Fruit fly (Drosophila melanogaster) whole organism, embryonic: Measurements from ENCODE around the gene Mad.

ENCODE experiments used
- Adf1 ChIP-seq: fragments of 200-800 bp; sonication (Bioruptor generic); IDR thresholded peaks from 2 replicates; pipeline ENCODE4 v1.3.6; 2022; ENCODE audit warnings: missing biosample characterization, missing genetic modification characterization
- Awh ChIP-seq: fragments of 200-800 bp; sonication (Bioruptor generic); IDR thresholded peaks from 2 replicates; pipeline ENCODE4, ENCODE4 v1.3.6; 2022; ENCODE audit warnings: missing biosample characterization, missing genetic modification characterization
- Bgb ChIP-seq: fragments of 200-800 bp; sonication (Bioruptor generic); IDR thresholded peaks from 2 replicates; pipeline ENCODE4 v1.3.6; 2022; ENCODE audit warnings: missing biosample characterization, missing genetic modification characterization; ENCODE audit not compliant: partially characterized antibody
- CG10462 ChIP-seq: fragments of 200-800 bp; sonication (Bioruptor generic); optimal IDR thresholded peaks from 2 replicates; lab custom pipeline; 2016; ENCODE audit warnings: missing biosample characterization, missing genetic modification characterization
- CG10654 ChIP-seq: fragments of 200-800 bp; sonication (Bioruptor generic); optimal IDR thresholded peaks from 2 replicates; lab custom pipeline; 2016; ENCODE audit warnings: missing biosample characterization, missing genetic modification characterization
- CG11456 ChIP-seq: fragments of 200-800 bp; sonication (Bioruptor generic); IDR thresholded peaks from 3 replicates; pipeline ENCODE4 v1.3.6; 2022; ENCODE audit warnings: missing biosample characterization, missing genetic modification characterization
- CG11695 ChIP-seq: fragments of 200-800 bp; sonication (Bioruptor generic); IDR thresholded peaks from 3 replicates; pipeline ENCODE4 v1.3.6; 2022; ENCODE audit warnings: missing biosample characterization, missing genetic modification characterization
- CG12391 ChIP-seq: fragments of 200-800 bp; sonication (Bioruptor generic); optimal IDR thresholded peaks from 3 replicates; lab custom pipeline; 2018; ENCODE audit warnings: missing biosample characterization, mild to moderate bottlenecking, missing genetic modification characterization, moderate library complexity
- CG13624 ChIP-seq: fragments of 200-800 bp; sonication (Bioruptor generic); optimal IDR thresholded peaks from 2 replicates; lab custom pipeline; 2016; ENCODE audit warnings: missing biosample characterization, missing genetic modification characterization
- CG14667 ChIP-seq: fragments of 200-800 bp; sonication (Bioruptor generic); IDR thresholded peaks from 2 replicates; pipeline ENCODE4 v1.3.6; 2022; ENCODE audit warnings: missing biosample characterization, missing genetic modification characterization
- CG17328 ChIP-seq: fragments of 200-800 bp; sonication (Bioruptor generic); IDR thresholded peaks from 2 replicates; pipeline ENCODE4 v1.3.6; 2022; ENCODE audit warnings: missing biosample characterization, missing genetic modification characterization
- CG18619 ChIP-seq: fragments of 200-800 bp; sonication (Bioruptor generic); optimal IDR thresholded peaks from 3 replicates; lab custom pipeline; 2017; ENCODE audit warnings: missing biosample characterization, mild to moderate bottlenecking, missing genetic modification characterization
- CG33557 ChIP-seq: fragments of 200-800 bp; sonication (Bioruptor generic); optimal IDR thresholded peaks from 2 replicates; lab custom pipeline; 2019; ENCODE audit warnings: missing biosample characterization, mild to moderate bottlenecking, missing genetic modification characterization, moderate library complexity
- CG42726 ChIP-seq: fragments of 200-800 bp; sonication (Bioruptor generic); IDR thresholded peaks from 2 replicates; pipeline ENCODE4 v1.3.6; 2022; ENCODE audit warnings: missing biosample characterization, missing genetic modification characterization; ENCODE audit not compliant: partially characterized antibody
- CG6654 ChIP-seq: fragments of 200-800 bp; sonication (Bioruptor generic); optimal IDR thresholded peaks from 2 replicates; lab custom pipeline; 2017; ENCODE audit warnings: missing biosample characterization, mild to moderate bottlenecking, missing genetic modification characterization
- CG6813 ChIP-seq: fragments of 200-800 bp; sonication (Bioruptor generic); optimal IDR thresholded peaks from 2 replicates; lab custom pipeline; 2017; ENCODE audit warnings: missing biosample characterization, missing genetic modification characterization, mild to moderate bottlenecking, moderate library complexity, missing genetic modification reagents
- CG9727 ChIP-seq: fragments of 200-800 bp; sonication (Bioruptor generic); optimal IDR thresholded peaks from 3 replicates; lab custom pipeline; 2017; ENCODE audit warnings: missing biosample characterization, mild to moderate bottlenecking, missing genetic modification characterization
- Deaf1 ChIP-seq: fragments of 200-800 bp; optimal IDR thresholded peaks from 3 replicates; lab custom pipeline; 2019; ENCODE audit warnings: missing biosample characterization, mild to moderate bottlenecking, missing genetic modification characterization, moderate library complexity
- Dref ChIP-seq: fragments of 200-800 bp; sonication (Bioruptor generic); IDR thresholded peaks from 2 replicates; pipeline ENCODE4 v1.3.6; 2022; ENCODE audit warnings: missing biosample characterization, missing genetic modification characterization
- HLHmδ ChIP-seq: fragments of 200-800 bp; sonication (Bioruptor generic); optimal IDR thresholded peaks from 2 replicates; lab custom pipeline; 2018; ENCODE audit warnings: missing biosample characterization, mild to moderate bottlenecking, missing genetic modification characterization, moderate library complexity
- Med ChIP-seq: fragments of 200-800 bp; sonication (Bioruptor generic); peaks from one replicate; lab custom pipeline; 2016; ENCODE audit warnings: missing biosample characterization, missing genetic modification characterization, mild to moderate bottlenecking, inconsistent platforms, moderate library complexity
- Nf-YA ChIP-seq: fragments of 200-800 bp; sonication (Bioruptor generic); IDR thresholded peaks from 2 replicates; pipeline ENCODE4 v1.3.6; 2022; ENCODE audit warnings: missing biosample characterization, missing genetic modification characterization
- Spps ChIP-seq: fragments of 200-800 bp; sonication (Bioruptor generic); optimal IDR thresholded peaks from 2 replicates; lab custom pipeline; 2018; ENCODE audit warnings: missing biosample characterization, mild to moderate bottlenecking, missing genetic modification characterization
- caup ChIP-seq: fragments of 200-800 bp; sonication (Bioruptor generic); optimal IDR thresholded peaks from 3 replicates; lab custom pipeline; 2017; ENCODE audit warnings: missing biosample characterization, mild to moderate bottlenecking, missing genetic modification characterization, moderate library complexity; ENCODE audit not compliant: severe bottlenecking
- corto ChIP-seq: fragments of 200-800 bp; sonication (Bioruptor generic); optimal IDR thresholded peaks from 2 replicates; lab custom pipeline; 2016; ENCODE audit warnings: missing biosample characterization, mild to moderate bottlenecking, missing genetic modification characterization, moderate library complexity
- dan ChIP-seq: fragments of 200-800 bp; sonication (Bioruptor generic); IDR thresholded peaks from 2 replicates; pipeline ENCODE4 v1.3.6; 2022; ENCODE audit warnings: missing biosample characterization, missing genetic modification characterization
- eve ChIP-seq, 2 experiments: fragments of >200 bp; optimal IDR thresholded peaks; 2 replicates each; lab custom pipeline; 2017; ENCODE audit warnings: missing biosample characterization in 2 of 2, missing genetic modification characterization in 2 of 2
- ewg ChIP-seq: fragments of 200-800 bp; sonication (Bioruptor generic); optimal IDR thresholded peaks from 3 replicates; lab custom pipeline; 2017; ENCODE audit warnings: mild to moderate bottlenecking, missing biosample characterization, missing genetic modification reagents, missing genetic modification characterization
- fd96Cb ChIP-seq: fragments of 200-800 bp; sonication (Bioruptor generic); optimal IDR thresholded peaks from 2 replicates; lab custom pipeline; 2018; ENCODE audit warnings: missing biosample characterization, mild to moderate bottlenecking, missing genetic modification characterization, moderate library complexity
- grau ChIP-seq: fragments of 200-800 bp; optimal IDR thresholded peaks from 3 replicates; lab custom pipeline; 2019; ENCODE audit warnings: missing biosample characterization, mild to moderate bottlenecking, missing genetic modification characterization, moderate library complexity
- ind ChIP-seq: fragments of 200-800 bp; sonication (Bioruptor generic); optimal IDR thresholded peaks from 3 replicates; lab custom pipeline; 2016; ENCODE audit warnings: missing biosample characterization, missing genetic modification characterization
- inv ChIP-seq: fragments of 200-800 bp; sonication (Bioruptor generic); IDR thresholded peaks from 2 replicates; pipeline ENCODE4 v1.3.6; 2022; ENCODE audit warnings: missing biosample characterization, missing genetic modification characterization; ENCODE audit not compliant: partially characterized antibody
- lmd ChIP-seq: fragments of 200-800 bp; sonication (Bioruptor generic); IDR thresholded peaks from 2 replicates; pipeline ENCODE4 v1.3.6; 2022; ENCODE audit warnings: missing biosample characterization, missing genetic modification characterization
- pzg ChIP-seq: fragments of 200-800 bp; sonication (Bioruptor generic); optimal IDR thresholded peaks from 3 replicates; lab custom pipeline; 2018; ENCODE audit warnings: missing biosample characterization, mild to moderate bottlenecking, missing genetic modification characterization, moderate library complexity
- slp2 ChIP-seq: fragments of 200-800 bp; sonication (Bioruptor generic); optimal IDR thresholded peaks from 2 replicates; lab custom pipeline; 2016; ENCODE audit warnings: missing biosample characterization, missing genetic modification characterization
- tap ChIP-seq: fragments of 200-800 bp; optimal IDR thresholded peaks from 3 replicates; lab custom pipeline; 2019; ENCODE audit warnings: missing biosample characterization, mild to moderate bottlenecking, missing genetic modification characterization, moderate library complexity
- tll ChIP-seq, 2 experiments: fragments of 200-800 bp in 1 of 2; fragments of >200 bp in 1 of 2; sonication (Bioruptor generic) in 1 of 2; optimal IDR thresholded peaks; 2 replicates each; lab custom pipeline; 2017 to 2019; ENCODE audit warnings: missing biosample characterization in 2 of 2, missing genetic modification characterization in 2 of 2, mild to moderate bottlenecking in 1 of 2, moderate library complexity in 1 of 2
- tna ChIP-seq: fragments of 200-800 bp; sonication (Bioruptor generic); IDR thresholded peaks from 2 replicates; pipeline ENCODE4 v1.3.6; 2022; ENCODE audit warnings: missing biosample characterization, missing genetic modification characterization; ENCODE audit not compliant: partially characterized antibody
- toy ChIP-seq: fragments of 200-800 bp; sonication (Bioruptor generic); IDR thresholded peaks from 2 replicates; pipeline ENCODE4 v1.3.6; 2022; ENCODE audit warnings: missing biosample characterization, missing genetic modification characterization
- vvl ChIP-seq: fragments of 200-800 bp; sonication (Bioruptor generic); IDR thresholded peaks from 2 replicates; pipeline ENCODE4 v1.3.6; 2022; ENCODE audit warnings: missing biosample characterization, missing genetic modification characterization
- wdn ChIP-seq: fragments of 200-800 bp; sonication (Bioruptor generic); IDR thresholded peaks from 2 replicates; pipeline ENCODE4 v1.3.6; 2022; ENCODE audit warnings: missing biosample characterization, missing genetic modification characterization
- z ChIP-seq: fragments of 200-800 bp; sonication (Bioruptor generic); IDR thresholded peaks from 3 replicates; pipeline ENCODE4 v1.3.6; 2022; ENCODE audit warnings: missing biosample characterization, missing genetic modification characterization
- zfh1 ChIP-seq: fragments of 200-800 bp; sonication (Bioruptor generic); IDR thresholded peaks from 3 replicates; pipeline ENCODE4 v1.3.6; 2022; ENCODE audit warnings: missing biosample characterization, missing genetic modification characterization

Mad gene

DNA sequence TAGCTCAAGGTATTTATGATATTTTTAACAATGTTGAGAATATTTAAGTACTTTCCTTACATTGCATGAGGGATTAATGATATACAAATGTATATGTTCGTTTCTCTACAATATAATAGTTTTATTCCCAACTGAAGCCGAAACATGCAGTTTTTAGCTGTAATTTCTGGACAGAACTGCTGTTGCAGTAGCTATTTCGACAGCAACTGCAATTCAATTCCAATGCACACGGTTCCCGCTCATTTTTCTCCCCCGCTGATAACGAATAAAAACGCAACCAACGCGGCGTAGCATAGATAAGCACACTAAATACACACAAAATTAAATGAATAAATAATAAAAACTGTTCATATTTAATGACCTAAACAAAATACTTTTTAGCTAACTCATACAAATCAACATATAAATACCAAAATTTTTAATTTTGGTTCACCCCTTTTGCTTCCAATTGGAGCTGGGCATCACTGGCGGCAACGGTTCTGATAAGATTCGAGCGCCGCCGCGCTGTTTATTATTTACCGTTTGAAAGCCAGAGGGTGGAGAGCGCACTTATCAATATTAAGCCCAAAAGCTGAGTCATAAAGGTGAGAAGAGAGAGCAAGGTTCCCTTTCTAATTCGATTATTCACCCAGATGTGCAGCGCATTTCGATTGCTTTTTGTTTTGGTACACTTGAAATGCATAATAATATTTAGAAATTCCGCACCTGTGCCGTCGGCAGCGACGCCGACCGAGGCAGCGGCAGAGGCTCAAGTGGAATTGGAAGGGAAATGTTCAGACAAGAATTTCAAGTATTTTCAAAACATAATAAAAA lies 977 bp downstream of the Mad start (continued):
- TF ChIP-seq dan (GFP tag; lab: Robert Waterston, UW) (no peak), tll (GFP tag; optimal IDR thresholded peaks at IDR 0.05; lab: Kevin White, UChicago) (no peak), slp2 (GFP tag; lab: Kevin White, UChicago) (no peak), eve (GFP tag; optimal IDR thresholded peaks at IDR 0.05; lab: Kevin White, UChicago) (peak in 1 of 2 experiments; percentile 47), fd96Cb (tag; lab: Kevin White, UChicago) (no peak), Adf1 (GFP tag; lab: Robert Waterston, UW) (peak; percentile 90), CG11695 (GFP tag; lab: Robert Waterston, UW) (no peak), Dref (GFP tag; lab: Robert Waterston, UW) (no peak), CG18619 (GFP tag; lab: Kevin White, UChicago) (no peak), Bgb (no peak), toy (GFP tag; lab: Robert Waterston, UW) (no peak), CG13624 (no peak), z (no peak), zfh1 (GFP tag; lab: Robert Waterston, UW) (no peak), grau (tag; lab: Kevin White, UChicago) (peak; percentile 40), tap (no peak), CG14667 (GFP tag; lab: Robert Waterston, UW) (no peak), Awh (no peak), CG6813 (GFP tag; lab: Kevin White, UChicago) (peak; percentile 5), Deaf1 (tag; lab: Kevin White, UChicago) (no peak), ind (no peak), CG10654 (GFP tag; lab: Kevin White, UChicago) (no peak), caup (GFP tag; lab: Kevin White, UChicago) (no peak), corto (GFP tag; lab: Kevin White, UChicago) (peak; percentile 0), CG33557 (GFP tag; lab: Kevin White, UChicago) (peak; percentile 14), HLHmδ (no peak), lmd (GFP tag; lab: Robert Waterston, UW) (peak; percentile 30; the same call in 1 of the 2 replicates), CG12391 (peak; percentile 19), CG17328 (GFP tag; lab: Robert Waterston, UW) (no peak), Nf-YA (GFP tag; lab: Robert Waterston, UW) (no peak), Spps (tag; lab: Kevin White, UChicago) (no peak), CG10462 (no peak), inv (GFP tag; lab: Robert Waterston, UW) (peak; percentile 22; the same call in 1 of the 2 replicates), wdn (GFP tag; lab: Robert Waterston, UW) (no peak), tna (GFP tag; lab: Robert Waterston, UW) (no peak), CG42726 (GFP tag; lab: Robert Waterston, UW) (no peak), CG9727 (GFP tag; lab: Kevin White, UChicago) (peak; percentile 22), pzg (GFP tag; lab: Kevin White, UChicago) (no peak)

DNA sequence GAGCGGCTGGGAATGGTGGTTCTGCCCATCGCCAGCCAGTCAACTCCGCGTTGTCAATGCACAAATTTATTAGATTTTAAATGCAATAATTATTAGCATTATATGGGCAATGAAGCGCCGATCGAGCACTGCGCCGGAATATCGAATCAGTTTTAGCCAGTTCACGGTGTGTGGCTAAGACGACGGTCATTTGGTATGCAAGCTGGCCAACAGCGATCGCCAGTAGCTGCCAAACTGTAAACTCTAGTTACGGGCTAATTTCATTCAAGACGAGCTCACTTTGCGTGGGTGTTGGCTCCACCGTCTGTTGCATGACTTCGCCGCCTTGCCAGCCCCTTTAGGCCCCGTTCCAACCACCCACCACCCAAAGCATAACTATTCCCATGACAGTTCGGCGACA lies 3.6 kb downstream of the Mad start:
- TF ChIP-seq vvl = peak; percentile 73; the same call in 1 of the 2 replicates
- peak; percentile 54 for TF ChIP-seq Med (GFP tag; lab: Kevin White, UChicago)
- TF ChIP-seq CG11456 (GFP tag; lab: Robert Waterston, UW) = no peak
- TF ChIP-seq ewg = no peak
- TF ChIP-seq CG6654 (GFP tag; lab: Kevin White, UChicago) = peak; percentile 68
